Worm (Caenorhabditis elegans) whole organism, late embryonic: Measurements from ENCODE around the gene Y54G11A.3.

Experiments
- C38D4.7 ChIP-seq: fragments of 200-800 bp; sonication (Bioruptor generic); optimal IDR thresholded peaks from 2 replicates; lab custom pipeline; 2018; ENCODE audit warnings: mild to moderate bottlenecking, missing genetic modification characterization, moderate library complexity, missing compliant biosample characterization
- ceh-14 ChIP-seq: sonication (generic microtip); optimal IDR thresholded peaks from 2 replicates; lab custom pipeline; 2016; ENCODE audit warnings: missing genotype, missing genetic modification characterization, missing compliant biosample characterization
- ceh-18 ChIP-seq: sonication (generic microtip); optimal IDR thresholded peaks from 2 replicates; lab custom pipeline; 2016; ENCODE audit warnings: missing genetic modification characterization, missing compliant biosample characterization
- ceh-24 ChIP-seq: sonication (generic microtip); optimal IDR thresholded peaks from 2 replicates; lab custom pipeline; 2016; ENCODE audit warnings: mild to moderate bottlenecking, missing genetic modification characterization, missing compliant biosample characterization
- ceh-34 ChIP-seq: sonication (generic microtip); optimal IDR thresholded peaks from 2 replicates; lab custom pipeline; 2016; ENCODE audit warnings: mild to moderate bottlenecking, missing genetic modification characterization, missing compliant biosample characterization
- ceh-45 ChIP-seq: fragments of 200-800 bp; sonication (Bioruptor generic); IDR thresholded peaks from 2 replicates; pipeline ENCODE4 v1.3.6; 2022; ENCODE audit warnings: missing genetic modification reagents, missing genetic modification characterization, missing compliant biosample characterization
- ceh-48 ChIP-seq: sonication (generic microtip); optimal IDR thresholded peaks from 2 replicates; lab custom pipeline; 2016; ENCODE audit warnings: missing genetic modification characterization, inconsistent platforms, missing compliant biosample characterization
- ceh-6 ChIP-seq: fragments of 200-800 bp; sonication (Bioruptor generic); optimal IDR thresholded peaks from 2 replicates; lab custom pipeline; 2018; ENCODE audit warnings: mild to moderate bottlenecking, missing genetic modification characterization, missing compliant biosample characterization
- ceh-9 ChIP-seq: sonication (generic microtip); optimal IDR thresholded peaks from 2 replicates; lab custom pipeline; 2016; ENCODE audit warnings: mild to moderate bottlenecking, missing genetic modification characterization, inconsistent platforms, missing compliant biosample characterization
- che-1 ChIP-seq: sonication (generic microtip); optimal IDR thresholded peaks from 2 replicates; lab custom pipeline; 2016; ENCODE audit warnings: mild to moderate bottlenecking, missing genetic modification characterization, missing compliant biosample characterization
- dmd-4 ChIP-seq: sonication (generic microtip); optimal IDR thresholded peaks from 2 replicates; lab custom pipeline; 2016; ENCODE audit warnings: borderline replicate concordance, missing genetic modification characterization, missing compliant biosample characterization
- dve-1 ChIP-seq: sonication (generic microtip); optimal IDR thresholded peaks from 2 replicates; lab custom pipeline; 2017; ENCODE audit warnings: antibody characterized with exemption, mild to moderate bottlenecking, missing genetic modification characterization, missing compliant biosample characterization
- elt-2 ChIP-seq: sonication (generic microtip); optimal IDR thresholded peaks from 2 replicates; lab custom pipeline; 2016; ENCODE audit warnings: missing genetic modification reagents, missing genetic modification characterization, missing compliant biosample characterization
- ets-4 ChIP-seq: sonication (generic microtip); optimal IDR thresholded peaks from 2 replicates; lab custom pipeline; 2016; ENCODE audit warnings: missing genetic modification characterization, missing compliant biosample characterization
- fax-1 ChIP-seq: sonication (generic microtip); optimal IDR thresholded peaks from 2 replicates; lab custom pipeline; 2016; ENCODE audit warnings: missing genotype, missing genetic modification characterization, missing compliant biosample characterization
- hlh-13 ChIP-seq: fragments of 200-800 bp; sonication (Bioruptor generic); optimal IDR thresholded peaks from 2 replicates; lab custom pipeline; 2018; ENCODE audit warnings: mild to moderate bottlenecking, missing genetic modification characterization, missing compliant biosample characterization
- hlh-15 ChIP-seq: sonication (generic microtip); optimal IDR thresholded peaks from 2 replicates; lab custom pipeline; 2016; ENCODE audit warnings: missing genetic modification characterization, missing compliant biosample characterization
- hlh-30 ChIP-seq: sonication (generic microtip); optimal IDR thresholded peaks from 2 replicates; lab custom pipeline; 2017; ENCODE audit warnings: antibody characterized with exemption, missing genetic modification characterization, missing compliant biosample characterization; ENCODE audit not compliant: insufficient read depth
- pat-9 ChIP-seq: fragments of 200-800 bp; sonication (Bioruptor generic); optimal IDR thresholded peaks from 2 replicates; lab custom pipeline; 2018; ENCODE audit warnings: mild to moderate bottlenecking, missing genetic modification characterization, moderate library complexity, missing compliant biosample characterization
- pax-1 ChIP-seq: fragments of 150-350 bp; optimal IDR thresholded peaks from 2 replicates; lab custom pipeline; 2014; ENCODE audit warnings: missing biosample characterization, missing genetic modification characterization
- pqm-1 ChIP-seq: sonication (generic microtip); optimal IDR thresholded peaks from 2 replicates; lab custom pipeline; 2016; ENCODE audit warnings: missing genetic modification characterization, missing compliant biosample characterization
- pros-1 ChIP-seq: fragments of 150-350 bp; optimal IDR thresholded peaks from 2 replicates; lab custom pipeline; 2014; ENCODE audit warnings: missing biosample characterization, missing genetic modification reagents, missing genetic modification characterization
- ref-2 ChIP-seq: sonication (generic microtip); optimal IDR thresholded peaks from 2 replicates; lab custom pipeline; 2016; ENCODE audit warnings: missing genetic modification characterization, missing compliant biosample characterization
- rnt-1 ChIP-seq: sonication (generic microtip); optimal IDR thresholded peaks from 2 replicates; lab custom pipeline; 2016; ENCODE audit warnings: missing genetic modification characterization, missing compliant biosample characterization
- tbx-7 ChIP-seq: sonication (generic microtip); optimal IDR thresholded peaks from 2 replicates; lab custom pipeline; 2016; ENCODE audit warnings: missing genotype, missing genetic modification characterization, missing compliant biosample characterization
- unc-3 ChIP-seq, 2 experiments: fragments of 200-800 bp in 1 of 2; sonication (Bioruptor generic) in 1 of 2; sonication (generic microtip) in 1 of 2; conservative IDR thresholded peaks in 1 of 2; optimal IDR thresholded peaks in 1 of 2; 2 replicates each; pipeline versions ENCODE4 v1.3.6 to Lab custom; 2016 to 2022; ENCODE audit warnings: missing compliant biosample characterization in 2 of 2, missing genetic modification characterization in 2 of 2, missing genetic modification reagents in 1 of 2
- unc-42 ChIP-seq: sonication (generic microtip); optimal IDR thresholded peaks from 2 replicates; lab custom pipeline; 2016; ENCODE audit warnings: missing genotype, missing genetic modification characterization, missing compliant biosample characterization
- ztf-16 ChIP-seq: sonication (generic microtip); optimal IDR thresholded peaks from 2 replicates; lab custom pipeline; 2017; ENCODE audit warnings: missing genetic modification characterization, missing compliant biosample characterization

Gene Y54G11A.3

ce11 chrII:14276409-14276808 is at the start of gene Y54G11A.3:
Gene Y54G11A.3, plus strand, starts transcription at chrII:14276621.
- TF ChIP-seq ets-4 (no peak), ceh-6 (GFP tag; lab: Kevin White, UChicago) (no peak), ceh-24 (tag; lab: Kevin White, UChicago) (no peak), pros-1 (tag; lab: Kevin White, UChicago) (no peak), ceh-34 (no peak), unc-42 (tag; lab: Kevin White, UChicago) (no peak), ceh-48 (tag; lab: Kevin White, UChicago) (no peak), elt-2 (no peak)
- TF ChIP-seq, all 69 proteins: peak for 0

ce11 chrII:14230075-14230474 is 46.3 kb upstream of the Y54G11A.3 start:
- no peak for TF ChIP-seq dmd-4 (tag; lab: Kevin White, UChicago)
- no peak for TF ChIP-seq ceh-18 (tag; lab: Kevin White, UChicago)
- no peak for TF ChIP-seq pqm-1 (tag; lab: Kevin White, UChicago)
- no peak for TF ChIP-seq ref-2
- no peak for TF ChIP-seq dve-1
- TF ChIP-seq pax-1 (tag; lab: Kevin White, UChicago): no peak
- no peak for TF ChIP-seq ceh-45
- no peak for TF ChIP-seq che-1
- no peak for TF ChIP-seq C38D4.7 (GFP tag; lab: Kevin White, UChicago)
- TF ChIP-seq tbx-7 (tag; lab: Kevin White, UChicago): no peak
- no peak for TF ChIP-seq ztf-16 (tag; lab: Kevin White, UChicago)
- TF ChIP-seq fax-1: no peak
- no peak for TF ChIP-seq ets-4
- TF ChIP-seq hlh-30 (tag; lab: Kevin White, UChicago): no peak
- TF ChIP-seq elt-2: no peak

ce11 chrII:14230938-14231337 is 45.5 kb upstream of the Y54G11A.3 start:
- no peak for TF ChIP-seq hlh-15 (tag; lab: Kevin White, UChicago)

- TF ChIP-seq ceh-48 (tag; lab: Kevin White, UChicago) (peak; percentile 35), pat-9 (tag; lab: Kevin White, UChicago) (no peak)
These were observed 42.5 kb upstream of the Y54G11A.3 start, which contains the start of gene men-1 for ce11 chrII:14233879-14234278. Gene men-1, minus strand, starts transcription at chrII:14234120.

- no peak for TF ChIP-seq ceh-24 (tag; lab: Kevin White, UChicago)
- TF ChIP-seq, all 69 proteins: peak for 0
These were observed 41.9 kb upstream of the Y54G11A.3 start for ce11 chrII:14234375-14235102.

ce11 chrII:14236569-14236968 is 39.9 kb upstream of the Y54G11A.3 start:
- TF ChIP-seq rnt-1 (tag; lab: Kevin White, UChicago) (no peak), unc-3 (GFP tag; conservative IDR thresholded peaks at IDR 0.05; lab: Robert Waterston, UW) (no peak), unc-3 (tag; optimal IDR thresholded peaks at IDR 0.05; lab: Kevin White, UChicago) (no peak), hlh-13 (GFP tag; lab: Kevin White, UChicago) (no peak), ceh-9 (tag; lab: Kevin White, UChicago) (no peak), ceh-14 (tag; lab: Kevin White, UChicago) (no peak), pax-1 (tag; lab: Kevin White, UChicago) (no peak)
